Fruit fly (Drosophila melanogaster) Kc167 (cell line): ENCODE results near the gene CG9467.

Experiments
- insv ChIP-seq: fragments of >200 bp; optimal IDR thresholded peaks from 3 replicates; lab custom pipeline; 2018; ENCODE audit warnings: missing external identifiers
- psq ChIP-seq: fragments of >200 bp; optimal IDR thresholded peaks from 2 replicates; lab custom pipeline; 2017; ENCODE audit warnings: missing external identifiers
- ttk ChIP-seq: sonication (Bioruptor generic); optimal IDR thresholded peaks from 2 replicates; lab custom pipeline; 2017; ENCODE audit warnings: missing external identifiers

DNA sequence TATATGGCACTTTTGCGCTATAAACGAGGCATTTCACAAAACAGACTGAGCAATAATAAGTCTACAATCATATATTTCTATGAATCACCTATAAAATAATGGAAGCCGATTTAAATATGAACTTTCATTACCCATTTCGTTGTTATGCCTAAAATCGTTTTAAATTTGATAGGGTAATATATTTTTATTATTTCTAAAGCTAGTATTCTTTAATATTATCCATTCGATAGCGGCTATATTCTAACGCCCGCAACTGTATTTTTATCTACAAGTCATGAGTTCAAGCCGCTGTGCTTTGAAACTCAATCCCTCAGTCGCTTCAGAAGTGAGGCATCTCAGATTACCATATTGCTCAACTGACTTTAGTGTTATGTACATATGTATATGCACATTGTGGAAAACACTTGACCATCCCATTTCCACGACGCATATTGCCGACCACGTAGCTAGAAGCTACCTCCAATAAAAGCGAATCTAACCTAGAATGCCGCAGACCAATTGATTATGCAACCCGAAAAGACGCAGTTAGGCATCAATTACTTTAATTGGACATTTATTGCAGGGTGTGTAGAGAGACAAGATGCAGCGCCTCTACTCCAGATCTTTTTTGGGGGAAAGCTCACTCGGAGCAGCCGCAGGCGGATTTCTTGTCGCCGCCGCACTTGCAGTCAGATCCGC, 17.4 kb downstream of the CG9467 start:
- TF ChIP-seq insv (lab: Kevin White, UChicago) (no peak), psq (no peak), ttk (lab: Kevin White, UChicago) (no peak)
